Worm (Caenorhabditis elegans) whole organism, early embryonic: ENCODE data around the gene cyn-3.

Experiments
- ama-1 ChIP-seq: fragments of 150-350 bp; optimal IDR thresholded peaks from 2 replicates; lab custom pipeline; 2014
- ceh-13 ChIP-seq: fragments of 200-800 bp; sonication (Bioruptor generic); optimal IDR thresholded peaks from 2 replicates; lab custom pipeline; 2018; ENCODE audit warnings: mild to moderate bottlenecking, missing genetic modification characterization, missing compliant biosample characterization
- ceh-36 ChIP-seq: sonication (generic microtip); optimal IDR thresholded peaks from 2 replicates; lab custom pipeline; 2016; ENCODE audit warnings: missing genetic modification characterization, inconsistent platforms, missing compliant biosample characterization
- flt-1 ChIP-seq: fragments of 200-800 bp; sonication (Bioruptor generic); IDR thresholded peaks from 2 replicates; pipeline ENCODE4 v1.3.6; 2022; ENCODE audit warnings: missing genetic modification characterization, missing compliant biosample characterization
- hmg-4 ChIP-seq: fragments of 200-800 bp; sonication (Bioruptor generic); optimal IDR thresholded peaks from 2 replicates; lab custom pipeline; 2018; ENCODE audit warnings: mild to moderate bottlenecking, missing genetic modification characterization, missing compliant biosample characterization
- pes-1 ChIP-seq: fragments of 200-800 bp; sonication (Bioruptor generic); IDR thresholded peaks from 2 replicates; pipeline ENCODE4 v1.3.6; 2022; ENCODE audit warnings: missing genetic modification reagents, missing genetic modification characterization, missing compliant biosample characterization
- scrt-1 ChIP-seq: fragments of 200-800 bp; sonication (Bioruptor generic); IDR thresholded peaks from 2 replicates; pipeline ENCODE4 v1.3.6; 2022; ENCODE audit warnings: missing genetic modification characterization, missing compliant biosample characterization
- tbx-37 ChIP-seq: fragments of 200-800 bp; sonication (Bioruptor generic); conservative IDR thresholded peaks from 2 replicates; pipeline ENCODE4 v1.3.6; 2022; ENCODE audit warnings: missing genetic modification reagents, missing genetic modification characterization, missing compliant biosample characterization
- tra-4 ChIP-seq: sonication (generic microtip); optimal IDR thresholded peaks from 2 replicates; lab custom pipeline; 2017; ENCODE audit warnings: missing genetic modification characterization, missing compliant biosample characterization

DNA sequence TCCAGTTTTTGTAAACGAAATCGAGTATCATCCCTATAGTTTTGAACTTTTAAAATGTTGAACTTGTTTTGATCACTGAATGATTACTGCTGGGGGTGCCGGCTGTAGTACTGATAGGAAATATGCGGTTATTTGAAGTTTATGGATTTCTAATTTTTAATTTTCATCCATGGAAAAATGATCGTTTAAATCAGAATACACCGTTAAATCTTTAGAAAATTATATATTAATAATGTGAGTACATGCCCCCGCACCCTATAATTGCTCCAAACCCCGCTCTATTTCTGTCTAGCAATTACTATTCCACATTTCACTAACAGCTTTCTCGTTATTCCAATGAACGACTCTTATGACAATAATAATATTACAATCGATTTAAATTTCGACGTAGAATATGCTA is 10.0 kb downstream of the cyn-3 start, which contains the start of gene Y75B12B.10:
- TF ChIP-seq ceh-36 (tag; lab: Kevin White, UChicago): no peak
- no peak for TF ChIP-seq ceh-13 (GFP tag; lab: Kevin White, UChicago)
- TF ChIP-seq ama-1 (lab: Kevin White, UChicago): no peak
- TF ChIP-seq hmg-4 (GFP tag; lab: Kevin White, UChicago): no peak
- TF ChIP-seq flt-1 (GFP tag; lab: Robert Waterston, UW): no peak
- no peak for TF ChIP-seq pes-1
- TF ChIP-seq tra-4 (tag; lab: Kevin White, UChicago): no peak
- TF ChIP-seq scrt-1 (GFP tag; lab: Robert Waterston, UW): no peak
- TF ChIP-seq tbx-37: no peak
